Worm (Caenorhabditis elegans) whole organism, young adult: ENCODE results near the gene rbm-7.

Source experiments
- B0336.3 ChIP-seq: fragments of 200-800 bp; sonication (Bioruptor generic); IDR thresholded peaks from 2 replicates; pipeline ENCODE4 v1.3.6; 2022; ENCODE audit warnings: missing genetic modification characterization, missing compliant biosample characterization
- F22D6.2 ChIP-seq: sonication (generic microtip); optimal IDR thresholded peaks from 2 replicates; lab custom pipeline; 2016; ENCODE audit warnings: mild to moderate bottlenecking, missing genetic modification characterization, missing compliant biosample characterization
- F37B4.10 ChIP-seq: fragments of 200-800 bp; sonication (Bioruptor generic); IDR thresholded peaks from 2 replicates; pipeline ENCODE4 v1.3.6; 2022; ENCODE audit warnings: missing genetic modification characterization, missing compliant biosample characterization
- F39B2.1 ChIP-seq: fragments of 200-800 bp; sonication (Bioruptor generic); IDR thresholded peaks from 2 replicates; pipeline ENCODE4 v1.3.6; 2022; ENCODE audit warnings: missing genetic modification reagents, missing genetic modification characterization, missing compliant biosample characterization
- F49E8.2 ChIP-seq: sonication (generic microtip); optimal IDR thresholded peaks from 3 replicates; lab custom pipeline; 2017; ENCODE audit warnings: missing genetic modification characterization, mild to moderate bottlenecking, missing compliant biosample characterization, antibody characterized with exemption, moderate library complexity; ENCODE audit not compliant: insufficient read depth
- F52B5.7 ChIP-seq: sonication (generic microtip); optimal IDR thresholded peaks from 2 replicates; lab custom pipeline; 2016; ENCODE audit warnings: mild to moderate bottlenecking, missing genetic modification characterization, missing compliant biosample characterization
- F57C9.4 ChIP-seq: sonication (generic microtip); optimal IDR thresholded peaks from 2 replicates; lab custom pipeline; 2017; ENCODE audit warnings: mild to moderate bottlenecking, missing genetic modification characterization, missing compliant biosample characterization
- Y53G8AR.9 ChIP-seq: fragments of 200-800 bp; sonication (Bioruptor generic); conservative IDR thresholded peaks from 2 replicates; pipeline ENCODE4 v1.3.6; 2022; ENCODE audit warnings: missing genetic modification reagents, missing genetic modification characterization, missing compliant biosample characterization
- Y56A3A.18 ChIP-seq: fragments of 200-800 bp; sonication (Bioruptor generic); IDR thresholded peaks from 2 replicates; pipeline ENCODE4 v1.3.6; 2022; ENCODE audit warnings: missing genetic modification reagents, missing genetic modification characterization, missing compliant biosample characterization
- Y79H2A.3 ChIP-seq: fragments of 200-800 bp; sonication (Bioruptor generic); conservative IDR thresholded peaks from 2 replicates; pipeline ENCODE4 v1.3.6; 2022; ENCODE audit warnings: missing genetic modification reagents, missing genetic modification characterization, missing compliant biosample characterization
- ZK185.1 ChIP-seq: sonication (generic microtip); optimal IDR thresholded peaks from 2 replicates; lab custom pipeline; 2016; ENCODE audit warnings: mild to moderate bottlenecking, missing genetic modification characterization, missing compliant biosample characterization; ENCODE audit not compliant: poor library complexity, severe bottlenecking
- aptf-2 ChIP-seq: fragments of 200-800 bp; sonication (Bioruptor generic); conservative IDR thresholded peaks from 2 replicates; pipeline ENCODE4 v1.3.6; 2022; ENCODE audit warnings: missing genetic modification reagents, missing genetic modification characterization, missing compliant biosample characterization
- atf-7 ChIP-seq: sonication (generic microtip); optimal IDR thresholded peaks from 2 replicates; lab custom pipeline; 2017; ENCODE audit warnings: mild to moderate bottlenecking, missing genetic modification characterization, missing compliant biosample characterization
- athp-1 ChIP-seq: sonication (generic microtip); optimal IDR thresholded peaks from 2 replicates; lab custom pipeline; 2017; ENCODE audit warnings: mild to moderate bottlenecking, missing genetic modification characterization, missing compliant biosample characterization
- attf-6 ChIP-seq: fragments of 200-800 bp; sonication (Bioruptor generic); IDR thresholded peaks from 2 replicates; pipeline ENCODE4 v1.3.6; 2022; ENCODE audit warnings: missing genetic modification reagents, missing genetic modification characterization, missing compliant biosample characterization
- bed-2 ChIP-seq: fragments of 200-800 bp; sonication (Bioruptor generic); IDR thresholded peaks from 2 replicates; pipeline ENCODE4 v1.3.6; 2022; ENCODE audit warnings: missing genetic modification reagents, missing genetic modification characterization, missing compliant biosample characterization
- cebp-1 ChIP-seq, 2 experiments: fragments of 200-800 bp in 1 of 2; sonication (Bioruptor generic) in 1 of 2; sonication (generic microtip) in 1 of 2; IDR thresholded peaks in 1 of 2; optimal IDR thresholded peaks in 1 of 2; 2 replicates each; pipeline versions ENCODE4 v1.3.6 to Lab custom; 2017 to 2022; ENCODE audit warnings: missing compliant biosample characterization in 2 of 2, missing genetic modification characterization in 2 of 2, mild to moderate bottlenecking in 1 of 2, missing genetic modification reagents in 1 of 2, moderate library complexity in 1 of 2
- ceh-100 ChIP-seq: fragments of 200-800 bp; sonication (Bioruptor generic); IDR thresholded peaks from 2 replicates; pipeline ENCODE4 v1.3.6; 2022; ENCODE audit warnings: missing genetic modification reagents, missing genetic modification characterization, missing compliant biosample characterization
- ceh-79 ChIP-seq: sonication (generic microtip); optimal IDR thresholded peaks from 2 replicates; lab custom pipeline; 2017; ENCODE audit warnings: mild to moderate bottlenecking, missing genetic modification characterization, missing compliant biosample characterization
- dox-1 ChIP-seq: fragments of 200-800 bp; sonication (Bioruptor generic); IDR thresholded peaks from 2 replicates; pipeline ENCODE4 v1.3.6; 2022; ENCODE audit warnings: missing genetic modification reagents, missing genetic modification characterization, missing compliant biosample characterization
- dpff-1 ChIP-seq: sonication (generic microtip); optimal IDR thresholded peaks from 2 replicates; lab custom pipeline; 2017; ENCODE audit warnings: mild to moderate bottlenecking, missing genetic modification characterization, missing compliant biosample characterization
- him-1 ChIP-seq: sonication (generic microtip); optimal IDR thresholded peaks from 2 replicates; lab custom pipeline; 2016; ENCODE audit warnings: missing genotype, missing genetic modification reagents, missing genetic modification characterization, missing compliant biosample characterization
- hmg-1.2 ChIP-seq: fragments of 200-800 bp; sonication (Bioruptor generic); IDR thresholded peaks from 2 replicates; pipeline ENCODE4 v1.3.6; 2022; ENCODE audit warnings: missing genetic modification reagents, missing genetic modification characterization, missing compliant biosample characterization
- hrde-1 ChIP-seq: sonication (generic microtip); optimal IDR thresholded peaks from 2 replicates; lab custom pipeline; 2016; ENCODE audit warnings: missing genetic modification characterization, mild to moderate bottlenecking, missing compliant biosample characterization, moderate library complexity, missing genotype, missing genetic modification reagents, borderline replicate concordance
- hsf-1 ChIP-seq: fragments of 200-800 bp; sonication (Bioruptor generic); IDR thresholded peaks from 2 replicates; pipeline ENCODE4 v1.3.6; 2022; ENCODE audit warnings: missing genetic modification reagents, missing genetic modification characterization, missing compliant biosample characterization
- let-526 ChIP-seq: fragments of 200-800 bp; sonication (Bioruptor generic); IDR thresholded peaks from 2 replicates; pipeline ENCODE4 v1.3.6; 2022; ENCODE audit warnings: missing genetic modification reagents, missing genetic modification characterization, missing compliant biosample characterization
- let-607 ChIP-seq, 2 experiments: fragments of 200-800 bp in 1 of 2; sonication (Bioruptor generic) in 1 of 2; sonication (generic microtip) in 1 of 2; optimal IDR thresholded peaks; 2 replicates each; lab custom pipeline; 2016 to 2018; ENCODE audit warnings: mild to moderate bottlenecking in 2 of 2, missing compliant biosample characterization in 2 of 2, missing genetic modification characterization in 2 of 2, moderate library complexity in 2 of 2, missing genotype in 1 of 2
- lin-35 ChIP-seq, 3 experiments: fragments of 150-350 bp in 2 of 3; sonication (generic microtip) in 1 of 3; optimal IDR thresholded peaks; 2 replicates each; lab custom pipeline; 2014 to 2018; ENCODE audit warnings: missing biosample characterization in 3 of 3, missing genetic modification characterization in 3 of 3, missing genetic modification reagents in 3 of 3
- lsy-27 ChIP-seq: sonication (generic microtip); optimal IDR thresholded peaks from 2 replicates; lab custom pipeline; 2017; ENCODE audit warnings: missing genetic modification characterization, mild to moderate bottlenecking, missing compliant biosample characterization, antibody characterized with exemption, missing genotype, borderline replicate concordance; ENCODE audit not compliant: insufficient read depth
- madf-10 ChIP-seq: sonication (generic microtip); optimal IDR thresholded peaks from 2 replicates; lab custom pipeline; 2016; ENCODE audit warnings: mild to moderate bottlenecking, missing genetic modification characterization, missing compliant biosample characterization
- madf-6 ChIP-seq: fragments of 200-800 bp; sonication (Bioruptor generic); IDR thresholded peaks from 2 replicates; pipeline ENCODE4 v1.3.6; 2022; ENCODE audit warnings: missing genetic modification reagents, missing genetic modification characterization, missing compliant biosample characterization
- madf-8 ChIP-seq: fragments of 200-800 bp; sonication (Bioruptor generic); conservative IDR thresholded peaks from 2 replicates; pipeline ENCODE4 v1.3.6; 2022; ENCODE audit warnings: missing genetic modification reagents, missing genetic modification characterization, missing compliant biosample characterization
- mcd-1 ChIP-seq: fragments of 200-800 bp; sonication (Bioruptor generic); IDR thresholded peaks from 2 replicates; pipeline ENCODE4 v1.3.6; 2022; ENCODE audit warnings: missing genetic modification reagents, missing genetic modification characterization, missing compliant biosample characterization
- mel-28 ChIP-seq: sonication (generic microtip); optimal IDR thresholded peaks from 2 replicates; lab custom pipeline; 2016; ENCODE audit warnings: borderline replicate concordance, mild to moderate bottlenecking, missing genetic modification characterization, missing compliant biosample characterization
- nfyb-1 ChIP-seq: fragments of 200-800 bp; sonication (Bioruptor generic); IDR thresholded peaks from 2 replicates; pipeline ENCODE4 v1.3.6; 2022; ENCODE audit warnings: missing genetic modification reagents, missing genetic modification characterization, missing compliant biosample characterization
- pbrm-1 ChIP-seq: fragments of 200-800 bp; sonication (Bioruptor generic); IDR thresholded peaks from 2 replicates; pipeline ENCODE4 v1.3.6; 2022; ENCODE audit warnings: missing genetic modification reagents, missing genetic modification characterization, missing compliant biosample characterization
- pha-4 ChIP-seq: fragments of 150-350 bp; sonication (generic microtip); optimal IDR thresholded peaks from 2 replicates; lab custom pipeline; 2014; ENCODE audit warnings: missing biosample characterization, missing genetic modification reagents, missing genetic modification characterization
- rec-8 ChIP-seq, 2 experiments: sonication (generic microtip); optimal IDR thresholded peaks; 2 replicates each; lab custom pipeline; 2016; ENCODE audit warnings: mild to moderate bottlenecking in 2 of 2, missing genetic modification characterization in 2 of 2, missing genetic modification reagents in 2 of 2, missing genotype in 2 of 2, missing biosample characterization in 1 of 2, missing compliant biosample characterization in 1 of 2, moderate library complexity in 1 of 2
- sdz-38 ChIP-seq: sonication (generic microtip); optimal IDR thresholded peaks from 2 replicates; lab custom pipeline; 2016; ENCODE audit warnings: missing genotype, missing genetic modification characterization, missing compliant biosample characterization
- snpc-3.4 ChIP-seq: sonication (generic microtip); optimal IDR thresholded peaks from 2 replicates; lab custom pipeline; 2017; ENCODE audit warnings: missing genetic modification characterization, mild to moderate bottlenecking, missing compliant biosample characterization, antibody characterized with exemption, moderate library complexity, missing genotype, missing genetic modification reagents
- snpc-4 ChIP-seq, 5 experiments: fragments of 150-350 bp in 1 of 5; sonication (generic microtip) in 4 of 5; optimal IDR thresholded peaks; 2 replicates each; lab custom pipeline; 2014 to 2018; ENCODE audit warnings: missing genetic modification characterization in 5 of 5, missing biosample characterization in 3 of 5, antibody characterized with exemption in 2 of 5, mild to moderate bottlenecking in 2 of 5, missing compliant biosample characterization in 2 of 5, missing genotype in 2 of 5, moderate library complexity in 2 of 5, missing genetic modification reagents in 1 of 5
- sptf-2 ChIP-seq: fragments of 200-800 bp; sonication (Bioruptor generic); optimal IDR thresholded peaks from 2 replicates; lab custom pipeline; 2018; ENCODE audit warnings: mild to moderate bottlenecking, missing genetic modification characterization, missing compliant biosample characterization
- tlf-1 ChIP-seq: fragments of 200-800 bp; sonication (Bioruptor generic); optimal IDR thresholded peaks from 2 replicates; lab custom pipeline; 2018; ENCODE audit warnings: mild to moderate bottlenecking, missing genetic modification characterization, missing compliant biosample characterization
- xnd-1 ChIP-seq: sonication (generic microtip); optimal IDR thresholded peaks from 2 replicates; lab custom pipeline; 2016; ENCODE audit warnings: missing genotype, missing genetic modification reagents, missing genetic modification characterization, missing compliant biosample characterization
- ztf-6 ChIP-seq: fragments of 200-800 bp; sonication (Bioruptor generic); IDR thresholded peaks from 2 replicates; pipeline ENCODE4 v1.3.6; 2022; ENCODE audit warnings: missing genetic modification reagents, missing genetic modification characterization, missing compliant biosample characterization

Gene rbm-7

DNA sequence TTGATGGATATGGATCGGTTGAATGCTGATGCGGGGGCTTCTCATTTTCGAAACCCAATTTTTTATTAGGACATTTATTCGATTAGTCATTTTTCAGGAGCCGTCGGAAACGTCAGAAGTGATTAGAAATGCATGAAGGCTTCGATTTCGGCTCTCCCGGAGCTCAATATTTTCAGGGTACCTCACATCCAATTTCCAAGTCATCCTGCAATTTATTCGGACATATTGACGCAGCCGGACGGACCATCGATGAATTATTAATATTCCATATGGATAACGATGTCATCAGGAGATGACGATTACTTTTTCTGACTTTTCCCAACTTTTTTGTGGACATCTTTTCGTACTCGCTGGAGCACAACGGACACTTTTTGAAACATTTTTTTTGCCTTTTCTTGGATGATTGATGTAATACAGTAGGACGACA, 25.0 kb downstream of the rbm-7 start:
- TF ChIP-seq F22D6.2 (no peak), Y56A3A.18 (GFP tag; lab: Robert Waterston, UW) (0 out of 2 replicates have a peak, but pooled peaks have one; percentile 50), F57C9.4 (no peak), atf-7 (peak; percentile 73), Y53G8AR.9 (peak; percentile 77), F37B4.10 (GFP tag; lab: Robert Waterston, UW) (no peak), dox-1 (GFP tag; lab: Robert Waterston, UW) (peak; percentile 37; the same call in 1 of the 2 replicates), attf-6 (GFP tag; lab: Robert Waterston, UW) (peak; percentile 56), lsy-27 (tag; lab: Kevin White, UChicago) (no peak), hmg-1.2 (GFP tag; lab: Robert Waterston, UW) (peak; percentile 25), F52B5.7 (tag; lab: Kevin White, UChicago) (peak; percentile 68), B0336.3 (GFP tag; lab: Robert Waterston, UW) (peak; percentile 83), aptf-2 (GFP tag; lab: Robert Waterston, UW) (no peak), ceh-100 (no peak), F49E8.2 (peak; percentile 83), ceh-79 (peak; percentile 74), sptf-2 (GFP tag; lab: Kevin White, UChicago) (no peak), Y79H2A.3 (GFP tag; lab: Robert Waterston, UW) (peak; percentile 73; the same call in 1 of the 2 replicates), F39B2.1 (GFP tag; lab: Robert Waterston, UW) (peak; percentile 64; the same call in 1 of the 2 replicates), madf-6 (GFP tag; lab: Robert Waterston, UW) (peak; percentile 66), cebp-1 (GFP tag; IDR thresholded peaks at IDR 0.05; lab: Robert Waterston, UW) (no peak), cebp-1 (tag; optimal IDR thresholded peaks at IDR 0.05; lab: Kevin White, UChicago) (peak; percentile 51), hrde-1 (peak; percentile 79), him-1 (tag; lab: Kevin White, UChicago) (no peak), let-526 (GFP tag; lab: Robert Waterston, UW) (no peak), snpc-3.4 (tag; lab: Kevin White, UChicago) (no peak), snpc-4 (GFP tag; optimal IDR thresholded peaks at IDR 0.05; lab: Kevin White, UChicago) (no peak), snpc-4 (tag; optimal IDR thresholded peaks at IDR 0.05; lab: Kevin White, UChicago) (peak in 2 of 4 experiments; percentile 36 to 42), madf-8 (GFP tag; lab: Robert Waterston, UW) (0 out of 2 replicates have a peak, but pooled peaks have one; percentile 11), lin-35 (GFP tag; optimal IDR thresholded peaks at IDR 0.05; lab: Kevin White, UChicago) (peak in 1 of 3 experiments; percentile 17), let-607 (tag; optimal IDR thresholded peaks at IDR 0.05; lab: Kevin White, UChicago) (peak; percentile 13 to 45), ztf-6 (GFP tag; lab: Robert Waterston, UW) (no peak), mcd-1 (GFP tag; lab: Robert Waterston, UW) (peak; percentile 51; the same call in 1 of the 2 replicates), madf-10 (tag; lab: Kevin White, UChicago) (peak; percentile 19), tlf-1 (GFP tag; lab: Kevin White, UChicago) (peak; percentile 78), athp-1 (tag; lab: Kevin White, UChicago) (peak; percentile 69), dpff-1 (tag; lab: Kevin White, UChicago) (peak; percentile 46), rec-8 (tag; optimal IDR thresholded peaks at IDR 0.05; lab: Kevin White, UChicago) (no peak), xnd-1 (tag; lab: Kevin White, UChicago) (peak; percentile 12), nfyb-1 (GFP tag; lab: Robert Waterston, UW) (peak; percentile 87), ZK185.1 (no peak), pbrm-1 (GFP tag; lab: Robert Waterston, UW) (0 out of 2 replicates have a peak, but pooled peaks have one; percentile 65), mel-28 (tag; lab: Kevin White, UChicago) (no peak), bed-2 (GFP tag; lab: Robert Waterston, UW) (no peak), pha-4 (tag; lab: Kevin White, UChicago) (no peak), hsf-1 (GFP tag; lab: Robert Waterston, UW) (peak; percentile 47; the same call in 1 of the 2 replicates), sdz-38 (tag; lab: Kevin White, UChicago) (peak; percentile 39)
